Fruit fly (Drosophila melanogaster): ENCODE results near the gene Cyp4d14.

DNA sequence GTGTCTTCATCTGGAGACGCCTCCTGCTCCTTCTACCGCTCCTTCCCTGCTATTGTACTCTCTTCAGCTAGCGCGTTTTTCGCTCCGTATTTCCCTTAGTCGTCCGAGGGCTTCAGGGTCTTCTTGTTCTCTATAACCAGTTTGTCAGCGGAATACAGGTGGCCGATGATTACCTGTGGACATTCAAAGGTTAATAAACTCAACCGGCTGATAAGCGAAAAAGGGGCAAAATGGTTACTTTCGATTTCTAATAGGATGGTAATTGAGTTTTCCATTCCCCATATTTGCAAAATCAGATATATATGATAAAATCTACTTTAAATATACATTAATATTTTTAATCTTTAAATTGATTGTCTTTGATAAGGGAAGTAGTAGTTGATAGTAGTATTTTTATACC lies 26.4 kb downstream of the Cyp4d14 start:
- TF ChIP-seq h (GFP tag; optimal IDR thresholded peaks at IDR 0.05) (no peak), Vsx2 (GFP tag; optimal IDR thresholded peaks at IDR 0.05; ENCODE audit: partially characterized antibody) (no peak), Hnf4 (GFP tag; optimal IDR thresholded peaks at IDR 0.05) (no peak), fru (GFP tag; optimal IDR thresholded peaks at IDR 0.05) (no peak), psq (GFP tag; optimal IDR thresholded peaks at IDR 0.05) (no peak)
